Worm (Caenorhabditis elegans) whole organism, mixed stage, embryonic: ENCODE measurements around the gene C36C5.15.

ENCODE experiments used
- M03D4.4 ChIP-seq: sonication (generic microtip); optimal IDR thresholded peaks from 2 replicates; lab custom pipeline; 2017; ENCODE audit warnings: mild to moderate bottlenecking, missing genetic modification characterization, missing compliant biosample characterization
- bed-3 ChIP-seq: fragments of 200-800 bp; sonication (Bioruptor generic); optimal IDR thresholded peaks from 3 replicates; lab custom pipeline; 2018; ENCODE audit warnings: mild to moderate bottlenecking, missing genetic modification characterization, moderate library complexity, missing compliant biosample characterization
- blmp-1 ChIP-seq: fragments of 150-350 bp; optimal IDR thresholded peaks from 2 replicates; lab custom pipeline; 2014; ENCODE audit warnings: missing biosample characterization, missing genetic modification characterization
- ceh-39 ChIP-seq: fragments of 150-350 bp; optimal IDR thresholded peaks from 2 replicates; lab custom pipeline; 2014; ENCODE audit warnings: missing biosample characterization, missing genetic modification characterization
- ceh-43 ChIP-seq: fragments of 200-800 bp; sonication (Bioruptor generic); optimal IDR thresholded peaks from 2 replicates; lab custom pipeline; 2018; ENCODE audit warnings: mild to moderate bottlenecking, missing genetic modification characterization, moderate library complexity, missing compliant biosample characterization
- ceh-83 ChIP-seq: fragments of 200-800 bp; sonication (Bioruptor generic); optimal IDR thresholded peaks from 2 replicates; lab custom pipeline; 2018; ENCODE audit warnings: mild to moderate bottlenecking, missing genetic modification characterization, missing compliant biosample characterization
- ces-1 ChIP-seq: fragments of 150-350 bp; optimal IDR thresholded peaks from 2 replicates; lab custom pipeline; 2014; ENCODE audit warnings: missing biosample characterization, missing genetic modification reagents, missing genetic modification characterization
- cnd-1 ChIP-seq: fragments of 200-800 bp; sonication (Bioruptor generic); optimal IDR thresholded peaks from 2 replicates; lab custom pipeline; 2018; ENCODE audit warnings: mild to moderate bottlenecking, missing genetic modification characterization, missing compliant biosample characterization
- elt-1 ChIP-seq: sonication (generic microtip); optimal IDR thresholded peaks from 2 replicates; lab custom pipeline; 2017; ENCODE audit warnings: missing genetic modification characterization, mild to moderate bottlenecking, missing compliant biosample characterization, antibody characterized with exemption, moderate library complexity, borderline replicate concordance; ENCODE audit not compliant: insufficient read depth
- elt-3 ChIP-seq: fragments of 150-350 bp; optimal IDR thresholded peaks from 2 replicates; lab custom pipeline; 2014; ENCODE audit warnings: missing biosample characterization, missing genetic modification characterization
- flh-1 ChIP-seq: fragments of 200-800 bp; sonication (Bioruptor generic); optimal IDR thresholded peaks from 2 replicates; lab custom pipeline; 2018; ENCODE audit warnings: mild to moderate bottlenecking, missing genetic modification characterization, moderate library complexity, missing compliant biosample characterization
- ham-2 ChIP-seq: fragments of 200-800 bp; sonication (Bioruptor generic); optimal IDR thresholded peaks from 2 replicates; lab custom pipeline; 2018; ENCODE audit warnings: mild to moderate bottlenecking, missing genetic modification characterization, missing compliant biosample characterization
- hlh-1 ChIP-seq: fragments of 150-350 bp; optimal IDR thresholded peaks from 2 replicates; lab custom pipeline; 2014; ENCODE audit warnings: missing biosample characterization, missing genetic modification reagents, missing genetic modification characterization
- lin-13 ChIP-seq: fragments of 150-350 bp; optimal IDR thresholded peaks from 2 replicates; lab custom pipeline; 2014; ENCODE audit warnings: missing biosample characterization, missing genetic modification characterization
- lin-32 ChIP-seq: fragments of 200-800 bp; sonication (Bioruptor generic); optimal IDR thresholded peaks from 2 replicates; lab custom pipeline; 2018; ENCODE audit warnings: mild to moderate bottlenecking, missing genetic modification characterization, missing compliant biosample characterization
- lsy-2 ChIP-seq: fragments of 150-350 bp; optimal IDR thresholded peaks from 2 replicates; lab custom pipeline; 2014; ENCODE audit warnings: missing biosample characterization, missing genetic modification characterization
- mep-1 ChIP-seq: fragments of 150-350 bp; optimal IDR thresholded peaks from 2 replicates; lab custom pipeline; 2017; ENCODE audit warnings: missing biosample characterization, missing genetic modification reagents, missing genetic modification characterization, inconsistent platforms
- mls-2 ChIP-seq: sonication (generic microtip); optimal IDR thresholded peaks from 2 replicates; lab custom pipeline; 2016; ENCODE audit warnings: mild to moderate bottlenecking, missing genetic modification characterization, moderate library complexity, missing compliant biosample characterization
- nhr-12 ChIP-seq: fragments of 150-350 bp; optimal IDR thresholded peaks from 2 replicates; lab custom pipeline; 2014; ENCODE audit warnings: missing biosample characterization, missing genetic modification characterization
- nhr-2 ChIP-seq: fragments of 150-350 bp; optimal IDR thresholded peaks from 2 replicates; lab custom pipeline; 2014; ENCODE audit warnings: missing biosample characterization, missing genetic modification characterization
- nhr-237 ChIP-seq: fragments of 150-350 bp; optimal IDR thresholded peaks from 2 replicates; lab custom pipeline; 2014; ENCODE audit warnings: missing biosample characterization, missing genetic modification characterization
- nhr-28 ChIP-seq: fragments of 150-350 bp; optimal IDR thresholded peaks from 2 replicates; lab custom pipeline; 2014; ENCODE audit warnings: missing biosample characterization, missing genetic modification characterization
- pha-4 ChIP-seq: fragments of 150-350 bp; optimal IDR thresholded peaks from 2 replicates; lab custom pipeline; 2018; ENCODE audit warnings: missing biosample characterization, missing genetic modification reagents, missing genetic modification characterization
- sem-2 ChIP-seq: fragments of 200-800 bp; sonication (Bioruptor generic); optimal IDR thresholded peaks from 2 replicates; lab custom pipeline; 2018; ENCODE audit warnings: mild to moderate bottlenecking, missing genetic modification characterization, missing compliant biosample characterization
- snpc-4 ChIP-seq: fragments of 150-350 bp; optimal IDR thresholded peaks from 2 replicates; lab custom pipeline; 2014; ENCODE audit warnings: missing biosample characterization, missing genetic modification characterization
- sptf-1 ChIP-seq: sonication (generic microtip); optimal IDR thresholded peaks from 2 replicates; lab custom pipeline; 2017; ENCODE audit warnings: mild to moderate bottlenecking, missing genetic modification characterization, moderate library complexity, missing compliant biosample characterization
- tbx-8 ChIP-seq: fragments of 200-800 bp; sonication (Bioruptor generic); optimal IDR thresholded peaks from 2 replicates; lab custom pipeline; 2018; ENCODE audit warnings: mild to moderate bottlenecking, missing genetic modification characterization, moderate library complexity, missing compliant biosample characterization
- unc-120 ChIP-seq: sonication (generic microtip); optimal IDR thresholded peaks from 2 replicates; lab custom pipeline; 2017; ENCODE audit warnings: missing genetic modification characterization, missing compliant biosample characterization; ENCODE audit not compliant: poor library complexity, severe bottlenecking
- unc-39 ChIP-seq: fragments of 150-350 bp; optimal IDR thresholded peaks from 2 replicates; lab custom pipeline; 2014; ENCODE audit warnings: missing biosample characterization, missing genetic modification characterization
- zip-8 ChIP-seq: fragments of 150-350 bp; optimal IDR thresholded peaks from 2 replicates; lab custom pipeline; 2014; ENCODE audit warnings: missing biosample characterization, missing genetic modification characterization
- ztf-11 ChIP-seq: fragments of 150-350 bp; optimal IDR thresholded peaks from 2 replicates; lab custom pipeline; 2014; ENCODE audit warnings: missing biosample characterization, missing genetic modification characterization

The C36C5.15 gene

DNA sequence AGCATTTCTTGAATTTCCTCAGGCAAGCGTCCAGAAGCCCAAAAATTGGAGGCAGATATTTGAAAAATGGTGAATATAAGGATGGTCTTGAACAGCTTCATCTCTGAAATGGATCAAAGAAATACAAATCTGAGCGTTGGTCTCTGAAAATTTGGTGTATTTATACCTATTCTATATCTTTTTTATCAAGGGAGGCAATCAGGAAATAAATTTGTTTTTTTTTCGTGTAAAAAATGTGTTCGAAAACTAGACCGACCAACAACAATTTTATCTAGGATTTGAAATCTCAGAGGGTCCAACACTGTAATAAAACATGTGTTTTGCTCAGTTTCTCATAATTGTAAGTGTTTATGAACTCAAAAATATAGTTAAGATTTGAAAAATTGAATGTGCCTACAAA, 46.8 kb downstream of the C36C5.15 start, which contains the start of gene srt-56:
Gene srt-56 (minus strand): TSS at position 101 of the 400 bp plus-strand sequence.
- no peak for TF ChIP-seq nhr-12
- no peak for TF ChIP-seq ces-1 (GFP tag; lab: Kevin White, UChicago)
- TF ChIP-seq ceh-83: no peak
- no peak for TF ChIP-seq ceh-43 (GFP tag; lab: Kevin White, UChicago)
- no peak for TF ChIP-seq nhr-237 (tag; lab: Kevin White, UChicago)
- TF ChIP-seq M03D4.4 (tag; lab: Kevin White, UChicago): no peak
- TF ChIP-seq ceh-39: no peak
- TF ChIP-seq cnd-1 (tag; lab: Kevin White, UChicago): no peak
- TF ChIP-seq mls-2 (tag; lab: Kevin White, UChicago): no peak
- TF ChIP-seq tbx-8 (GFP tag; lab: Kevin White, UChicago): no peak
- TF ChIP-seq bed-3 (GFP tag; lab: Kevin White, UChicago): no peak
- TF ChIP-seq mep-1 (tag; lab: Kevin White, UChicago): no peak
- no peak for TF ChIP-seq lsy-2 (tag; lab: Kevin White, UChicago)
- no peak for TF ChIP-seq lin-13 (tag; lab: Kevin White, UChicago)
- TF ChIP-seq zip-8 (tag; lab: Kevin White, UChicago): no peak
- TF ChIP-seq sptf-1 (tag; lab: Kevin White, UChicago): no peak
- no peak for TF ChIP-seq hlh-1 (tag; lab: Kevin White, UChicago)
- TF ChIP-seq, all 35 proteins: peak for 0

DNA sequence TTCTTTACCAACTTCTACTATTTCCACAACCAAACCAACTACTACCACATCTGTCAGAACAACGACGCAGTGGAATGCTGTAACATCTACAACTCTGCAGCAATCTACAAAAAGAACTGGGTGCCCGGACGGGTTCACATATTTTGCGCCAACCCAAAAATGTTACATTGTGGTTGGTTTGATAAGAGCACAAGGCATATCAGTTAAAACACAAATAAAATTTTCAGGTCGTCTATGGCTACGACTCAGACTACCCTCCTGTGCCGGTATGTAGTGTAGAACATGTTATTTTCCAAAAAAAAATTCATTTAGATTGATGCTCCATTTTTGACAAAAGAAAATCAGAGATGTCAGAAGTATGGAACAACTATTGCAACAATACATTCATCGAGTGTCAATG, 49.4 kb downstream of the C36C5.15 start:
- no peak for TF ChIP-seq unc-39
- no peak for TF ChIP-seq lsy-2 (tag; lab: Kevin White, UChicago)
- TF ChIP-seq sptf-1 (tag; lab: Kevin White, UChicago): no peak
- no peak for TF ChIP-seq ham-2 (GFP tag; lab: Kevin White, UChicago)
- no peak for TF ChIP-seq blmp-1 (tag; lab: Kevin White, UChicago)
- TF ChIP-seq elt-1 (tag; lab: Kevin White, UChicago): no peak
- no peak for TF ChIP-seq ceh-83
- TF ChIP-seq unc-120 (tag; lab: Kevin White, UChicago): no peak
- no peak for TF ChIP-seq sem-2 (GFP tag; lab: Kevin White, UChicago)
- TF ChIP-seq ces-1 (GFP tag; lab: Kevin White, UChicago): no peak
- TF ChIP-seq nhr-12: no peak
- no peak for TF ChIP-seq nhr-237 (tag; lab: Kevin White, UChicago)
- no peak for TF ChIP-seq mep-1 (tag; lab: Kevin White, UChicago)
- TF ChIP-seq pha-4 (tag; lab: Kevin White, UChicago): no peak
- TF ChIP-seq, all 35 proteins: peak for 0

DNA sequence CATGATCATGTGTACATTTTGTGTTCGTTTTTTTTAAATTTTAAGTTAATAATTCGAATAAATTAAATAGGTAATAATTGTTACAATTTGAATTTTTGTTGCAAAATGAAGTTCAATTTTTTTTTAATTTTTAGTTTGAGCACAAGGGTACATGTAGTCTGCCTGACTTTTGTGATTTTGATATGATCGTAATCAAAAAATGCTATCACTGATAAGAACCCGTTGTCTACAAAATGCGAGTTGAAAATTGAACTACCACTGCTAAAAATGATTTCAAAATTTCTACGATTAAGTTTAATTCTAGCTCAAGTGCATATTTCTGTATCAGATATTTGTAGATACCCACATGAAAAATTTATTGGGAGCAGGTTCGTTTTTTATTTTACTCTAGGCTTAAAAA, 50.4 kb downstream of the C36C5.15 start, which contains the start of gene clec-210:
Gene clec-210 (plus strand): TSS at position 211 of the 400 bp plus-strand sequence.
- TF ChIP-seq snpc-4 (tag; lab: Kevin White, UChicago) (no peak), sptf-1 (tag; lab: Kevin White, UChicago) (no peak), M03D4.4 (tag; lab: Kevin White, UChicago) (no peak), ztf-11 (no peak), ces-1 (GFP tag; lab: Kevin White, UChicago) (no peak), nhr-28 (no peak), sem-2 (GFP tag; lab: Kevin White, UChicago) (no peak), elt-3 (tag; lab: Kevin White, UChicago) (no peak), zip-8 (tag; lab: Kevin White, UChicago) (no peak), flh-1 (GFP tag; lab: Kevin White, UChicago) (no peak), cnd-1 (tag; lab: Kevin White, UChicago) (no peak), ceh-83 (no peak), nhr-12 (no peak), lin-32 (GFP tag; lab: Kevin White, UChicago) (no peak), nhr-2 (tag; lab: Kevin White, UChicago) (no peak), mep-1 (tag; lab: Kevin White, UChicago) (no peak), unc-39 (no peak)
